Fruit fly (Drosophila melanogaster) whole organism, prepupa: Measurements from ENCODE around the gene CG34462.

Source experiments
- CG10631 ChIP-seq: fragments of 200-800 bp; sonication (Bioruptor generic); optimal IDR thresholded peaks from 2 replicates; lab custom pipeline; 2016; ENCODE audit warnings: missing biosample characterization, missing genetic modification characterization
- CG10669 ChIP-seq: fragments of 200-800 bp; sonication (Bioruptor generic); optimal IDR thresholded peaks from 3 replicates; lab custom pipeline; 2018; ENCODE audit warnings: missing biosample characterization, mild to moderate bottlenecking, missing genetic modification characterization, moderate library complexity
- CG11294 ChIP-seq: fragments of 200-800 bp; sonication (Bioruptor generic); IDR thresholded peaks from 2 replicates; pipeline ENCODE4 v1.3.6; 2022; ENCODE audit warnings: missing biosample characterization, missing genetic modification characterization
- CG11762 ChIP-seq: fragments of 200-800 bp; sonication (Bioruptor generic); optimal IDR thresholded peaks from 3 replicates; lab custom pipeline; 2016; ENCODE audit warnings: missing biosample characterization, missing genetic modification characterization; ENCODE audit not compliant: insufficient read depth
- CG11902 ChIP-seq: fragments of 200-800 bp; sonication (Bioruptor generic); optimal IDR thresholded peaks from 3 replicates; lab custom pipeline; 2016; ENCODE audit warnings: missing biosample characterization, missing genetic modification characterization
- CG1621 ChIP-seq: fragments of 200-800 bp; sonication (Bioruptor generic); optimal IDR thresholded peaks from 3 replicates; lab custom pipeline; 2018; ENCODE audit warnings: missing biosample characterization, mild to moderate bottlenecking, missing genetic modification characterization
- CG16779 ChIP-seq: fragments of 200-800 bp; sonication (Bioruptor generic); optimal IDR thresholded peaks from 3 replicates; lab custom pipeline; 2017; ENCODE audit warnings: missing biosample characterization, mild to moderate bottlenecking, missing genetic modification characterization
- CG31627 ChIP-seq: fragments of 200-800 bp; sonication (Bioruptor generic); optimal IDR thresholded peaks from 3 replicates; lab custom pipeline; 2016; ENCODE audit warnings: missing biosample characterization, missing genetic modification characterization
- CG32006 ChIP-seq: fragments of 200-800 bp; sonication (Bioruptor generic); optimal IDR thresholded peaks from 3 replicates; lab custom pipeline; 2017; ENCODE audit warnings: missing biosample characterization, mild to moderate bottlenecking, missing genetic modification characterization
- CG34406 ChIP-seq: fragments of 200-800 bp; sonication (Bioruptor generic); optimal IDR thresholded peaks from 3 replicates; lab custom pipeline; 2016; ENCODE audit warnings: missing biosample characterization, missing genetic modification characterization
- CG3919 ChIP-seq: fragments of 200-800 bp; sonication (Bioruptor generic); optimal IDR thresholded peaks from 3 replicates; lab custom pipeline; 2016; ENCODE audit warnings: missing biosample characterization, missing genetic modification characterization
- CG4318 ChIP-seq: fragments of 200-800 bp; sonication (Bioruptor generic); optimal IDR thresholded peaks from 3 replicates; lab custom pipeline; 2017; ENCODE audit warnings: missing biosample characterization, mild to moderate bottlenecking, missing genetic modification characterization
- CG6163 ChIP-seq: fragments of 200-800 bp; sonication (Bioruptor generic); IDR thresholded peaks from 3 replicates; pipeline ENCODE4 v1.3.6; 2022; ENCODE audit warnings: missing biosample characterization, missing genetic modification characterization
- CG6276 ChIP-seq: fragments of 200-800 bp; sonication (Bioruptor generic); optimal IDR thresholded peaks from 2 replicates; lab custom pipeline; 2017; ENCODE audit warnings: missing biosample characterization, mild to moderate bottlenecking, missing genetic modification characterization
- CG6792 ChIP-seq: fragments of 200-800 bp; sonication (Bioruptor generic); optimal IDR thresholded peaks from 3 replicates; lab custom pipeline; 2016; ENCODE audit warnings: missing biosample characterization, missing genetic modification characterization
- CG6808 ChIP-seq: fragments of 200-800 bp; sonication (Bioruptor generic); optimal IDR thresholded peaks from 3 replicates; lab custom pipeline; 2017; ENCODE audit warnings: missing biosample characterization, missing genetic modification characterization, mild to moderate bottlenecking, moderate library complexity, missing genetic modification reagents
- CG6854 ChIP-seq: fragments of 200-800 bp; sonication (Bioruptor generic); optimal IDR thresholded peaks from 2 replicates; lab custom pipeline; 2017; ENCODE audit warnings: missing biosample characterization, mild to moderate bottlenecking, missing genetic modification characterization
- CG7368 ChIP-seq: fragments of 200-800 bp; sonication (Bioruptor generic); optimal IDR thresholded peaks from 3 replicates; lab custom pipeline; 2016; ENCODE audit warnings: missing biosample characterization, missing genetic modification characterization
- CG8119 ChIP-seq: fragments of 200-800 bp; sonication (Bioruptor generic); IDR thresholded peaks from 3 replicates; pipeline ENCODE4 v1.3.6; 2022; ENCODE audit warnings: missing biosample characterization, missing genetic modification characterization
- CG8319 ChIP-seq: fragments of 200-800 bp; sonication (Bioruptor generic); optimal IDR thresholded peaks from 3 replicates; lab custom pipeline; 2016; ENCODE audit warnings: missing biosample characterization, missing genetic modification characterization
- CG8632 ChIP-seq: fragments of 200-800 bp; sonication (Bioruptor generic); optimal IDR thresholded peaks from 3 replicates; lab custom pipeline; 2016; ENCODE audit warnings: missing biosample characterization, missing genetic modification characterization
- CG9139 ChIP-seq: fragments of 200-800 bp; sonication (Bioruptor generic); optimal IDR thresholded peaks from 3 replicates; lab custom pipeline; 2017; ENCODE audit warnings: missing biosample characterization, mild to moderate bottlenecking, missing genetic modification characterization
- Ets21C ChIP-seq: fragments of 200-800 bp; sonication (Bioruptor generic); optimal IDR thresholded peaks from 3 replicates; lab custom pipeline; 2016; ENCODE audit warnings: missing biosample characterization, missing genetic modification characterization
- Ets96B ChIP-seq: fragments of 200-800 bp; optimal IDR thresholded peaks from 2 replicates; lab custom pipeline; 2019; ENCODE audit warnings: missing biosample characterization, mild to moderate bottlenecking, missing genetic modification characterization, moderate library complexity
- Gug ChIP-seq: fragments of 200-800 bp; sonication (Bioruptor generic); IDR thresholded peaks from 2 replicates; pipeline ENCODE4 v1.3.6; 2022; ENCODE audit warnings: missing biosample characterization, missing genetic modification characterization
- Hr38 ChIP-seq: sonication (Bioruptor generic); optimal IDR thresholded peaks from 2 replicates; lab custom pipeline; 2016; ENCODE audit warnings: missing biosample characterization, missing genetic modification characterization
- Hr39 ChIP-seq: fragments of 200-800 bp; sonication (Bioruptor generic); optimal IDR thresholded peaks from 2 replicates; lab custom pipeline; 2016; ENCODE audit warnings: missing biosample characterization, missing genetic modification characterization
- Hr4 ChIP-seq: fragments of 200-800 bp; sonication (Bioruptor generic); optimal IDR thresholded peaks from 3 replicates; lab custom pipeline; 2016; ENCODE audit warnings: missing biosample characterization, missing genetic modification characterization
- Lpt ChIP-seq: fragments of 200-800 bp; sonication (Bioruptor generic); optimal IDR thresholded peaks from 3 replicates; lab custom pipeline; 2016; ENCODE audit warnings: missing biosample characterization, missing genetic modification characterization
- Met ChIP-seq: fragments of 200-800 bp; sonication (Bioruptor generic); optimal IDR thresholded peaks from 3 replicates; lab custom pipeline; 2016; ENCODE audit warnings: missing biosample characterization, missing genetic modification characterization
- OdsH ChIP-seq: fragments of 200-800 bp; sonication (Bioruptor generic); optimal IDR thresholded peaks from 3 replicates; lab custom pipeline; 2016; ENCODE audit warnings: missing biosample characterization, missing genetic modification characterization
- Smox ChIP-seq: fragments of 200-800 bp; sonication (Bioruptor generic); optimal IDR thresholded peaks from 3 replicates; lab custom pipeline; 2016; ENCODE audit warnings: missing biosample characterization, missing genetic modification characterization
- Sox14 ChIP-seq: fragments of 200-800 bp; sonication (Bioruptor generic); optimal IDR thresholded peaks from 3 replicates; lab custom pipeline; 2016; ENCODE audit warnings: missing biosample characterization, missing genetic modification characterization
- Sox15 ChIP-seq: fragments of 200-800 bp; sonication (Bioruptor generic); optimal IDR thresholded peaks from 3 replicates; lab custom pipeline; 2016; ENCODE audit warnings: missing biosample characterization, missing genetic modification characterization
- acj6 ChIP-seq: fragments of 200-800 bp; sonication (Bioruptor generic); optimal IDR thresholded peaks from 3 replicates; lab custom pipeline; 2016; ENCODE audit warnings: missing biosample characterization, missing genetic modification characterization
- cyc ChIP-seq: fragments of 200-800 bp; sonication (Bioruptor generic); optimal IDR thresholded peaks from 3 replicates; lab custom pipeline; 2016; ENCODE audit warnings: missing biosample characterization, missing genetic modification characterization
- dsx ChIP-seq: fragments of 200-800 bp; optimal IDR thresholded peaks from 3 replicates; lab custom pipeline; 2019; ENCODE audit warnings: missing biosample characterization, mild to moderate bottlenecking, missing genetic modification characterization, moderate library complexity; ENCODE audit not compliant: poor library complexity, severe bottlenecking
- esn ChIP-seq: fragments of 200-800 bp; sonication (Bioruptor generic); optimal IDR thresholded peaks from 2 replicates; lab custom pipeline; 2016; ENCODE audit warnings: missing biosample characterization, mild to moderate bottlenecking, missing genetic modification characterization, moderate library complexity
- fd85E ChIP-seq: fragments of 200-800 bp; sonication (Bioruptor generic); optimal IDR thresholded peaks from 3 replicates; lab custom pipeline; 2016; ENCODE audit warnings: missing biosample characterization, missing genetic modification characterization
- fkh ChIP-seq: fragments of 200-800 bp; sonication (Bioruptor generic); optimal IDR thresholded peaks from 3 replicates; lab custom pipeline; 2017; ENCODE audit warnings: missing biosample characterization, mild to moderate bottlenecking, missing genetic modification characterization, moderate library complexity
- net ChIP-seq: fragments of 200-800 bp; sonication (Bioruptor generic); optimal IDR thresholded peaks from 3 replicates; lab custom pipeline; 2016; ENCODE audit warnings: missing biosample characterization, missing genetic modification characterization
- salr ChIP-seq, 2 experiments: fragments of 200-800 bp; sonication (Bioruptor generic); optimal IDR thresholded peaks; 3 replicates each; lab custom pipeline; 2016 to 2018; ENCODE audit warnings: missing biosample characterization in 2 of 2, missing genetic modification characterization in 2 of 2, mild to moderate bottlenecking in 1 of 2
- spab ChIP-seq: fragments of 200-800 bp; sonication (Bioruptor generic); optimal IDR thresholded peaks from 2 replicates; lab custom pipeline; 2017; ENCODE audit warnings: missing biosample characterization, mild to moderate bottlenecking, missing genetic modification characterization, missing genetic modification reagents
- svp ChIP-seq: fragments of 200-800 bp; sonication (Bioruptor generic); peaks from one replicate; lab custom pipeline; 2016; ENCODE audit warnings: missing biosample characterization, missing genetic modification characterization
- topi ChIP-seq: fragments of 200-800 bp; sonication (Bioruptor generic); optimal IDR thresholded peaks from 3 replicates; lab custom pipeline; 2016; ENCODE audit warnings: missing biosample characterization, missing genetic modification characterization
- vri ChIP-seq: fragments of 200-800 bp; sonication (Bioruptor generic); optimal IDR thresholded peaks from 3 replicates; lab custom pipeline; 2016; ENCODE audit warnings: missing biosample characterization, mild to moderate bottlenecking, missing genetic modification characterization

Gene CG34462

dm6 chr3L:8315141-8315816, 13.1 kb upstream of the CG34462 start, which contains the start of gene Cpsf6 (continued):
- TF ChIP-seq CG6808 (GFP tag; lab: Kevin White, UChicago) (peak; percentile 8), CG10631 (GFP tag; lab: Kevin White, UChicago) (peak; percentile 47), vri (GFP tag; lab: Kevin White, UChicago) (no peak), Gug (GFP tag; lab: Robert Waterston, UW) (peak; percentile 49; the same call in 1 of the 2 replicates), CG34406 (no peak), CG11902 (peak; percentile 7), Met (GFP tag; lab: Kevin White, UChicago) (peak; percentile 62), CG6163 (GFP tag; lab: Robert Waterston, UW) (no peak; the same call in 2 of the 3 replicates), CG3919 (GFP tag; lab: Kevin White, UChicago) (peak; percentile 40), esn (GFP tag; lab: Kevin White, UChicago) (peak; percentile 48), CG11294 (no peak), CG7368 (GFP tag; lab: Kevin White, UChicago) (no peak), acj6 (peak; percentile 44), CG16779 (tag; lab: Kevin White, UChicago) (no peak), fkh (GFP tag; lab: Kevin White, UChicago) (no peak), dsx (GFP tag; lab: Kevin White, UChicago) (no peak), cyc (GFP tag; lab: Kevin White, UChicago) (peak; percentile 14), salr (GFP tag; optimal IDR thresholded peaks at IDR 0.05; lab: Kevin White, UChicago) (peak in 1 of 2 experiments; percentile 24), CG8632 (no peak), Sox15 (no peak), CG6792 (GFP tag; lab: Kevin White, UChicago) (peak; percentile 15), CG6854 (GFP tag; lab: Kevin White, UChicago) (peak; percentile 66), CG8119 (GFP tag; lab: Robert Waterston, UW) (0 out of 3 replicates have a peak, but pooled peaks have one; percentile 27), CG9139 (GFP tag; lab: Kevin White, UChicago) (peak; percentile 16)

DNA sequence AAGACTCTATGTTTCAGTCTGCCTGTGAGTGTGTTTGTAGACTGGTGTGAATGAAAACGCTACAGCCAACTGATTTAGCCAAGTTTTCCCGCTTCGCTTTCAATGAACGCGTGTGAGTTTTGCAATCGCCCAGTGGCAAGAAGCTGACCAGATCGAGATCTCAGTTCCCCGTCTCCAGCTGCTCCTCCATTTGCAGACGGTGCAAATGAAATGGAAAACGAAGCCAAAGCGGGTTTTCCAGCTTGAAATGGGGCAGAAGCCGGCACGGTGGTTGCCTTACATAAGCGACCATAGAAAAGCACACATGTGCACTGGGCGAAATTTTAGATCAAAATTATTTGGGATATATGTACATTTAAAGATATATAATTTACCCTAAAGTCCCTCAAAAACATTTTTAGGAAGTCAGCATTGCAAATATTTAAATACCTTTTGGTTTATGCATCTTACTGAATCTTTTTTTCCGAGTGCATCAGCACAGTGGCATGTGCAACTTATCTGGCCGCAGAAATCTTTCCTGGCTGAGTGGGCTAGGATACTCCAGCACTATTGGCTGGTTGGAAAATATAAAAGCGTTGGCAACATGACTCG, 9.4 kb upstream of the CG34462 start, which contains the start of gene CG43059:
Gene CG43059 (minus strand): TSS at position 51 of the 591 bp plus-strand sequence.
- TF ChIP-seq Hr38 (GFP tag; lab: Kevin White, UChicago) (no peak), Lpt (peak; percentile 71), Sox14 (GFP tag; lab: Kevin White, UChicago) (peak; percentile 27), salr (GFP tag; optimal IDR thresholded peaks at IDR 0.05; lab: Kevin White, UChicago) (peak in 1 of 2 experiments; percentile 34), CG6276 (GFP tag; lab: Kevin White, UChicago) (peak; percentile 91), CG31627 (GFP tag; lab: Kevin White, UChicago) (no peak), spab (GFP tag; lab: Kevin White, UChicago) (no peak), CG32006 (GFP tag; lab: Kevin White, UChicago) (peak; percentile 88), fd85E (GFP tag; lab: Kevin White, UChicago) (no peak), CG10669 (GFP tag; lab: Kevin White, UChicago) (no peak), CG8319 (no peak), CG9139 (GFP tag; lab: Kevin White, UChicago) (no peak), CG11762 (no peak), Sox15 (no peak), CG8119 (GFP tag; lab: Robert Waterston, UW) (peak; percentile 92), CG11902 (no peak), CG8632 (no peak), Gug (GFP tag; lab: Robert Waterston, UW) (peak; percentile 78), Hr4 (peak; percentile 82), Smox (GFP tag; lab: Kevin White, UChicago) (no peak), CG6792 (GFP tag; lab: Kevin White, UChicago) (no peak), Hr39 (GFP tag; lab: Kevin White, UChicago) (no peak), OdsH (GFP tag; lab: Kevin White, UChicago) (peak; percentile 50), svp (GFP tag; lab: Kevin White, UChicago) (peak; percentile 30), esn (GFP tag; lab: Kevin White, UChicago) (no peak), Ets21C (GFP tag; lab: Kevin White, UChicago) (no peak), Ets96B (no peak), topi (GFP tag; lab: Kevin White, UChicago) (no peak), CG10631 (GFP tag; lab: Kevin White, UChicago) (peak; percentile 52), acj6 (peak; percentile 38), CG16779 (tag; lab: Kevin White, UChicago) (peak; percentile 11), CG3919 (GFP tag; lab: Kevin White, UChicago) (peak; percentile 36), CG4318 (GFP tag; lab: Kevin White, UChicago) (peak; percentile 65), net (peak; percentile 45), CG11294 (peak; percentile 78), CG1621 (tag; lab: Kevin White, UChicago) (no peak), CG6163 (GFP tag; lab: Robert Waterston, UW) (peak; percentile 87)
